Fruit fly (Drosophila melanogaster) whole organism, embryonic: ENCODE results near the gene CG14982.
A peak's percentile ranks its signal among the peaks of the same experiment; 100 is the strongest.

Experiments used
- Abd-B ChIP-seq: fragments of 200-800 bp; sonication (Bioruptor generic); optimal IDR thresholded peaks from 2 replicates; lab custom pipeline; 2018; ENCODE audit warnings: missing biosample characterization, mild to moderate bottlenecking, missing genetic modification characterization, moderate library complexity
- Aef1 ChIP-seq: fragments of 200-800 bp; sonication (Bioruptor generic); IDR thresholded peaks from 3 replicates; pipeline ENCODE4 v1.3.6; 2022; ENCODE audit warnings: missing biosample characterization, missing genetic modification characterization
- Blimp-1 ChIP-seq: fragments of 200-800 bp; sonication (Bioruptor generic); optimal IDR thresholded peaks from 3 replicates; lab custom pipeline; 2018; ENCODE audit warnings: missing biosample characterization, missing genetic modification characterization, mild to moderate bottlenecking, moderate library complexity, missing genetic modification reagents
- CG11247 ChIP-seq: fragments of 200-800 bp; sonication (Bioruptor generic); IDR thresholded peaks from 2 replicates; pipeline ENCODE4 v1.3.6; 2022; ENCODE audit warnings: missing biosample characterization, missing genetic modification characterization
- CG11504 ChIP-seq: fragments of 200-800 bp; sonication (Bioruptor generic); optimal IDR thresholded peaks from 3 replicates; lab custom pipeline; 2019; ENCODE audit warnings: missing biosample characterization, mild to moderate bottlenecking, missing genetic modification characterization, moderate library complexity
- CG11696 ChIP-seq: fragments of 200-800 bp; sonication (Bioruptor generic); IDR thresholded peaks from 2 replicates; pipeline ENCODE4 v1.3.6; 2022; ENCODE audit warnings: missing biosample characterization, missing genetic modification characterization
- CG12236 ChIP-seq: fragments of 200-800 bp; sonication (Bioruptor generic); optimal IDR thresholded peaks from 2 replicates; lab custom pipeline; 2016; ENCODE audit warnings: missing biosample characterization, missing genetic modification characterization
- CG17186 ChIP-seq: fragments of 200-800 bp; sonication (Bioruptor generic); optimal IDR thresholded peaks from 3 replicates; lab custom pipeline; 2017; ENCODE audit warnings: missing biosample characterization, missing genetic modification reagents, missing genetic modification characterization
- CG17328 ChIP-seq: fragments of 200-800 bp; sonication (Bioruptor generic); IDR thresholded peaks from 2 replicates; pipeline ENCODE4 v1.3.6; 2022; ENCODE audit warnings: missing biosample characterization, missing genetic modification characterization
- CG17385 ChIP-seq: fragments of 200-800 bp; sonication (Bioruptor generic); optimal IDR thresholded peaks from 3 replicates; lab custom pipeline; 2018; ENCODE audit warnings: missing biosample characterization, mild to moderate bottlenecking, missing genetic modification characterization
- CG17612 ChIP-seq: fragments of 200-800 bp; sonication (Bioruptor generic); IDR thresholded peaks from 2 replicates; pipeline ENCODE4 v1.3.6; 2022; ENCODE audit warnings: missing biosample characterization, missing genetic modification characterization
- CG17912 ChIP-seq: fragments of 200-800 bp; sonication (Bioruptor generic); optimal IDR thresholded peaks from 2 replicates; lab custom pipeline; 2018; ENCODE audit warnings: missing biosample characterization, mild to moderate bottlenecking, missing genetic modification characterization
- CG18262 ChIP-seq: fragments of 200-800 bp; optimal IDR thresholded peaks from 3 replicates; lab custom pipeline; 2019; ENCODE audit warnings: missing biosample characterization, mild to moderate bottlenecking, missing genetic modification characterization, moderate library complexity
- CG2116 ChIP-seq: fragments of 200-800 bp; sonication (Bioruptor generic); optimal IDR thresholded peaks from 3 replicates; lab custom pipeline; 2018; ENCODE audit warnings: missing biosample characterization, mild to moderate bottlenecking, missing genetic modification characterization
- CG31388 ChIP-seq: fragments of 200-800 bp; sonication (Bioruptor generic); optimal IDR thresholded peaks from 2 replicates; lab custom pipeline; 2016; ENCODE audit warnings: missing biosample characterization, missing genetic modification characterization
- CG33557 ChIP-seq: fragments of 200-800 bp; sonication (Bioruptor generic); optimal IDR thresholded peaks from 2 replicates; lab custom pipeline; 2019; ENCODE audit warnings: missing biosample characterization, mild to moderate bottlenecking, missing genetic modification characterization, moderate library complexity
- CG4404 ChIP-seq: fragments of 200-800 bp; sonication (Bioruptor generic); IDR thresholded peaks from 2 replicates; pipeline ENCODE4 v1.3.6; 2022; ENCODE audit warnings: missing biosample characterization, missing genetic modification characterization
- CG8765 ChIP-seq: fragments of 200-800 bp; sonication (Bioruptor generic); IDR thresholded peaks from 2 replicates; pipeline ENCODE4 v1.3.6; 2022; ENCODE audit warnings: missing biosample characterization, missing genetic modification characterization
- CG9437 ChIP-seq: fragments of 200-800 bp; sonication (Bioruptor generic); optimal IDR thresholded peaks from 2 replicates; lab custom pipeline; 2018; ENCODE audit warnings: missing biosample characterization, mild to moderate bottlenecking, missing genetic modification characterization
- Dip3 ChIP-seq: fragments of 200-800 bp; sonication (Bioruptor generic); optimal IDR thresholded peaks from 3 replicates; lab custom pipeline; 2016; ENCODE audit warnings: missing biosample characterization, missing genetic modification characterization
- Eip74EF ChIP-seq, 2 experiments: fragments of 200-800 bp in 1 of 2; fragments of >200 bp in 1 of 2; sonication (Bioruptor generic) in 1 of 2; optimal IDR thresholded peaks; 2 replicates each; lab custom pipeline; 2017 to 2019; ENCODE audit warnings: missing biosample characterization in 2 of 2, missing genetic modification characterization in 2 of 2, mild to moderate bottlenecking in 1 of 2, moderate library complexity in 1 of 2
- Gug ChIP-seq: fragments of 200-800 bp; sonication (Bioruptor generic); IDR thresholded peaks from 4 replicates; pipeline ENCODE4 v1.3.6; 2022; ENCODE audit warnings: missing biosample characterization, missing genetic modification characterization
- H2.0 ChIP-seq: fragments of 200-800 bp; sonication (Bioruptor generic); IDR thresholded peaks from 2 replicates; pipeline ENCODE4 v1.3.6; 2022; ENCODE audit warnings: missing biosample characterization, missing genetic modification characterization
- HmgZ ChIP-seq: fragments of 200-800 bp; sonication (Bioruptor generic); optimal IDR thresholded peaks from 2 replicates; lab custom pipeline; 2018; ENCODE audit warnings: missing biosample characterization, mild to moderate bottlenecking, missing genetic modification characterization
- Oaz ChIP-seq: fragments of 200-800 bp; sonication (Bioruptor generic); IDR thresholded peaks from 2 replicates; pipeline ENCODE4 v1.3.6; 2022; ENCODE audit warnings: missing biosample characterization, missing genetic modification characterization
- Oli ChIP-seq: fragments of 200-800 bp; sonication (Bioruptor generic); optimal IDR thresholded peaks from 2 replicates; lab custom pipeline; 2018; ENCODE audit warnings: missing biosample characterization, mild to moderate bottlenecking, missing genetic modification characterization, moderate library complexity
- Ssrp ChIP-seq: fragments of 200-800 bp; sonication (Bioruptor generic); optimal IDR thresholded peaks from 2 replicates; lab custom pipeline; 2018; ENCODE audit warnings: missing biosample characterization, mild to moderate bottlenecking, missing genetic modification characterization, moderate library complexity
- TFAM ChIP-seq: fragments of 200-800 bp; sonication (Bioruptor generic); optimal IDR thresholded peaks from 2 replicates; lab custom pipeline; 2017; ENCODE audit warnings: missing biosample characterization, missing genetic modification characterization, inconsistent platforms
- ac ChIP-seq: fragments of 200-800 bp; sonication (Bioruptor generic); optimal IDR thresholded peaks from 3 replicates; lab custom pipeline; 2017; ENCODE audit warnings: missing biosample characterization, mild to moderate bottlenecking, missing genetic modification characterization
- al ChIP-seq: fragments of 200-800 bp; sonication (Bioruptor generic); IDR thresholded peaks from 2 replicates; pipeline ENCODE4 v1.3.6; 2022; ENCODE audit warnings: missing biosample characterization, missing genetic modification characterization
- ara ChIP-seq: fragments of 200-800 bp; sonication (Bioruptor generic); IDR thresholded peaks from 2 replicates; pipeline ENCODE4 v1.3.6; 2022; ENCODE audit warnings: missing biosample characterization, missing genetic modification characterization
- ato ChIP-seq: fragments of 200-800 bp; sonication (Bioruptor generic); IDR thresholded peaks from 2 replicates; pipeline ENCODE4 v1.3.6; 2022; ENCODE audit warnings: missing biosample characterization, missing genetic modification characterization; ENCODE audit not compliant: partially characterized antibody
- cato ChIP-seq: fragments of 200-800 bp; sonication (Bioruptor generic); optimal IDR thresholded peaks from 2 replicates; lab custom pipeline; 2016; ENCODE audit warnings: missing biosample characterization, missing genetic modification characterization, borderline replicate concordance
- ci ChIP-seq: fragments of 200-800 bp; sonication (Bioruptor generic); IDR thresholded peaks from 3 replicates; pipeline ENCODE4 v1.3.6; 2022; ENCODE audit warnings: missing biosample characterization, missing genetic modification characterization
- corto ChIP-seq: fragments of 200-800 bp; sonication (Bioruptor generic); optimal IDR thresholded peaks from 2 replicates; lab custom pipeline; 2016; ENCODE audit warnings: missing biosample characterization, mild to moderate bottlenecking, missing genetic modification characterization, moderate library complexity
- crc ChIP-seq: fragments of 200-800 bp; sonication (Bioruptor generic); optimal IDR thresholded peaks from 2 replicates; lab custom pipeline; 2016; ENCODE audit warnings: missing biosample characterization, missing genetic modification characterization
- croc ChIP-seq: fragments of 200-800 bp; sonication (Bioruptor generic); conservative IDR thresholded peaks from 3 replicates; pipeline ENCODE4 v1.3.6; 2022; ENCODE audit warnings: missing biosample characterization, missing genetic modification characterization
- fd102C ChIP-seq: fragments of 200-800 bp; sonication (Bioruptor generic); optimal IDR thresholded peaks from 2 replicates; lab custom pipeline; 2018; ENCODE audit warnings: missing biosample characterization, mild to moderate bottlenecking, missing genetic modification characterization, moderate library complexity
- fd96Cb ChIP-seq: fragments of 200-800 bp; sonication (Bioruptor generic); optimal IDR thresholded peaks from 2 replicates; lab custom pipeline; 2018; ENCODE audit warnings: missing biosample characterization, mild to moderate bottlenecking, missing genetic modification characterization, moderate library complexity
- lab ChIP-seq: fragments of 200-800 bp; sonication (Bioruptor generic); optimal IDR thresholded peaks from 3 replicates; lab custom pipeline; 2017; ENCODE audit warnings: missing biosample characterization, missing genetic modification characterization, mild to moderate bottlenecking, moderate library complexity, missing genetic modification reagents
- lola ChIP-seq, 3 experiments: fragments of >200 bp in 2 of 3; fragments of 200-800 bp in 1 of 3; sonication (Bioruptor generic) in 1 of 3; optimal IDR thresholded peaks; 2 replicates each; lab custom pipeline; 2017 to 2019; ENCODE audit warnings: missing biosample characterization in 3 of 3, missing genetic modification characterization in 3 of 3, mild to moderate bottlenecking in 1 of 3, moderate library complexity in 1 of 3
- nau ChIP-seq: fragments of 200-800 bp; sonication (Bioruptor generic); optimal IDR thresholded peaks from 3 replicates; lab custom pipeline; 2017; ENCODE audit warnings: missing biosample characterization, mild to moderate bottlenecking, missing genetic modification characterization, missing genetic modification reagents
- oc ChIP-seq: fragments of 200-800 bp; sonication (Bioruptor generic); optimal IDR thresholded peaks from 2 replicates; lab custom pipeline; 2018; ENCODE audit warnings: missing biosample characterization, mild to moderate bottlenecking, missing genetic modification characterization, moderate library complexity
- org-1 ChIP-seq: fragments of 200-800 bp; sonication (Bioruptor generic); optimal IDR thresholded peaks from 2 replicates; lab custom pipeline; 2017; ENCODE audit warnings: missing biosample characterization, missing genetic modification characterization
- pb ChIP-seq: fragments of 200-800 bp; sonication (Bioruptor generic); optimal IDR thresholded peaks from 3 replicates; lab custom pipeline; 2016; ENCODE audit warnings: missing biosample characterization, missing genetic modification characterization
- peb ChIP-seq: fragments of 200-800 bp; sonication (Bioruptor generic); IDR thresholded peaks from 2 replicates; pipeline ENCODE4 v1.3.6; 2022; ENCODE audit warnings: missing biosample characterization, missing genetic modification characterization
- prd ChIP-seq, 3 experiments: fragments of >200 bp in 2 of 3; fragments of 200-800 bp in 1 of 3; sonication (Bioruptor generic) in 1 of 3; optimal IDR thresholded peaks in 2 of 3; IDR thresholded peaks in 1 of 3; 2 replicates in 2 of 3; 3 replicates in 1 of 3; pipeline versions ENCODE4 v1.3.6 to Lab custom; 2017 to 2022; ENCODE audit warnings: missing biosample characterization in 1 of 3, missing genetic modification characterization in 1 of 3
- trh ChIP-seq: fragments of 200-800 bp; sonication (Bioruptor generic); optimal IDR thresholded peaks from 2 replicates; lab custom pipeline; 2016; ENCODE audit warnings: missing biosample characterization, missing genetic modification characterization
- tx ChIP-seq: fragments of 200-800 bp; sonication (Bioruptor generic); optimal IDR thresholded peaks from 2 replicates; lab custom pipeline; 2016; ENCODE audit warnings: missing biosample characterization, missing genetic modification characterization
- wdn ChIP-seq: fragments of 200-800 bp; sonication (Bioruptor generic); IDR thresholded peaks from 2 replicates; pipeline ENCODE4 v1.3.6; 2022; ENCODE audit warnings: missing biosample characterization, missing genetic modification characterization

Gene CG14982

dm6 chr3L:3952468-3952867 is 10.0 kb downstream of the CG14982 start, which contains the start of gene CG14984 (continued):
- no peak for TF ChIP-seq prd (optimal IDR thresholded peaks at IDR 0.05; lab: Kevin White, UChicago)
- peak; percentile 60; the same call in 2 of the 3 replicates for TF ChIP-seq prd (GFP tag; IDR thresholded peaks at IDR 0.05; lab: Robert Waterston, UW)
- TF ChIP-seq Dip3 (GFP tag; lab: Kevin White, UChicago), result peak; percentile 26
- no peak for TF ChIP-seq croc (GFP tag; lab: Robert Waterston, UW)
- TF ChIP-seq Abd-B, result no peak
- no peak for TF ChIP-seq CG18262
- TF ChIP-seq corto, result no peak
- no peak for TF ChIP-seq ato (GFP tag; lab: Robert Waterston, UW)
- TF ChIP-seq CG4404 (GFP tag; lab: Robert Waterston, UW), result peak; percentile 43; the same call in 1 of the 2 replicates
- peak; percentile 73 for TF ChIP-seq lab
- no peak for TF ChIP-seq Ssrp
- no peak for TF ChIP-seq Oli (tag; lab: Kevin White, UChicago)
- no peak for TF ChIP-seq CG17328 (GFP tag; lab: Robert Waterston, UW)
- TF ChIP-seq Oaz (GFP tag; lab: Robert Waterston, UW), result no peak
- no peak for TF ChIP-seq nau (GFP tag; lab: Kevin White, UChicago)
- TF ChIP-seq fd96Cb (tag; lab: Kevin White, UChicago), result peak; percentile 16
- TF ChIP-seq trh (GFP tag; lab: Kevin White, UChicago), result no peak
- TF ChIP-seq CG17385 (GFP tag; lab: Kevin White, UChicago), result no peak
- TF ChIP-seq al (GFP tag; lab: Robert Waterston, UW), result peak; percentile 82
- TF ChIP-seq pb (GFP tag; lab: Kevin White, UChicago), result no peak
- TF ChIP-seq CG17612 (GFP tag; lab: Robert Waterston, UW), result no peak
- TF ChIP-seq CG33557 (GFP tag; lab: Kevin White, UChicago), result no peak
- TF ChIP-seq Eip74EF (GFP tag; optimal IDR thresholded peaks at IDR 0.05; lab: Kevin White, UChicago), result no peak
- TF ChIP-seq crc (GFP tag; lab: Kevin White, UChicago), result no peak
- TF ChIP-seq Blimp-1 (GFP tag; lab: Kevin White, UChicago), result peak; percentile 21
- TF ChIP-seq ara, result no peak
- no peak for TF ChIP-seq fd102C (GFP tag; lab: Kevin White, UChicago)
- TF ChIP-seq oc (tag; lab: Kevin White, UChicago), result no peak
- no peak for TF ChIP-seq CG11696 (GFP tag; lab: Robert Waterston, UW)
- no peak for TF ChIP-seq cato (GFP tag; lab: Kevin White, UChicago)
- no peak for TF ChIP-seq ac
- peak; percentile 57 for TF ChIP-seq CG11504
- no peak for TF ChIP-seq CG17912 (GFP tag; lab: Kevin White, UChicago)
- TF ChIP-seq wdn (GFP tag; lab: Robert Waterston, UW), result peak; percentile 56; the same call in 1 of the 2 replicates
- no peak for TF ChIP-seq peb (GFP tag; lab: Robert Waterston, UW)
- no peak for TF ChIP-seq CG2116 (GFP tag; lab: Kevin White, UChicago)
- 0 out of 2 replicates have a peak, but pooled peaks have one; percentile 23 for TF ChIP-seq CG11247 (GFP tag; lab: Robert Waterston, UW)
- TF ChIP-seq CG31388 (GFP tag; lab: Kevin White, UChicago), result peak; percentile 4
- TF ChIP-seq TFAM, result no peak
- TF ChIP-seq CG8765 (GFP tag; lab: Robert Waterston, UW), result 0 out of 2 replicates have a peak, but pooled peaks have one; percentile 16
- TF ChIP-seq HmgZ (tag; lab: Kevin White, UChicago), result no peak
- TF ChIP-seq CG12236, result no peak
- TF ChIP-seq ci, result 0 out of 3 replicates have a peak, but pooled peaks have one; percentile 35
- no peak for TF ChIP-seq CG9437 (GFP tag; lab: Kevin White, UChicago)
- TF ChIP-seq CG17186, result no peak
- no peak for TF ChIP-seq H2.0 (GFP tag; lab: Robert Waterston, UW)
- no peak for TF ChIP-seq lola (GFP tag; optimal IDR thresholded peaks at IDR 0.05; lab: Kevin White, UChicago)
- TF ChIP-seq tx (GFP tag; lab: Kevin White, UChicago), result no peak
- peak; percentile 4 for TF ChIP-seq org-1 (GFP tag; lab: Kevin White, UChicago)
- TF ChIP-seq Gug (GFP tag; lab: Robert Waterston, UW), result peak; percentile 57; the same call in 2 of the 4 replicates
- TF ChIP-seq Aef1 (GFP tag; lab: Robert Waterston, UW), result peak; percentile 65
